Worm (Caenorhabditis elegans) whole organism, L4/young adult: ENCODE data around the gene npr-6.

Experiments used
- W03F9.2 ChIP-seq: fragments of 150-350 bp; optimal IDR thresholded peaks from 2 replicates; lab custom pipeline; 2014; ENCODE audit warnings: missing biosample characterization, missing genetic modification characterization
- dao-5 ChIP-seq: sonication (generic microtip); optimal IDR thresholded peaks from 2 replicates; lab custom pipeline; 2016; ENCODE audit warnings: missing genotype, missing genetic modification characterization, moderate library complexity, missing compliant biosample characterization
- him-1 ChIP-seq: sonication (generic microtip); optimal IDR thresholded peaks from 2 replicates; lab custom pipeline; 2016; ENCODE audit warnings: missing genotype, missing genetic modification reagents, missing genetic modification characterization, missing compliant biosample characterization

Gene npr-6

DNA sequence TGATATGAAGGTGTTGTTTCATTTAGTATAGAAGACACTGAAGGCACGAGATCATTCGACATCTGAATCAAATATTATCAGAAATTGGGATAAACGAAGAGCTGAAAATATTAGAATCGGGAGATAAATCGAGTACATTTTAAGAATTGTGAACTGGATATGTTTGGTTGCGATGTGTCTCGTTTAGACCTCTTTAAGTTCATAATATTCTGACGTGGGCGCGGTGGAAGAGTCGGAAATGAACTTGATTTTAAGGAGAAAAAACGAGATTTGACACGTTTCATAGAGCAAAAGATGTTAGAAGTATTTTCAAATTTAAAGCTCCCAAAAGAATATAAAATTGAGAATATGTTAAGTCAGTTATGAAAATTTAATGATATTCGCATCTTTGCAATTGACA, at the start of gene npr-6:
Gene npr-6, minus strand, starts transcription at position 101 of the 400 bp plus-strand sequence.
- TF ChIP-seq him-1 (tag; lab: Kevin White, UChicago) (no peak), W03F9.2 (tag; lab: Kevin White, UChicago) (no peak), dao-5 (tag; lab: Kevin White, UChicago) (no peak)

DNA sequence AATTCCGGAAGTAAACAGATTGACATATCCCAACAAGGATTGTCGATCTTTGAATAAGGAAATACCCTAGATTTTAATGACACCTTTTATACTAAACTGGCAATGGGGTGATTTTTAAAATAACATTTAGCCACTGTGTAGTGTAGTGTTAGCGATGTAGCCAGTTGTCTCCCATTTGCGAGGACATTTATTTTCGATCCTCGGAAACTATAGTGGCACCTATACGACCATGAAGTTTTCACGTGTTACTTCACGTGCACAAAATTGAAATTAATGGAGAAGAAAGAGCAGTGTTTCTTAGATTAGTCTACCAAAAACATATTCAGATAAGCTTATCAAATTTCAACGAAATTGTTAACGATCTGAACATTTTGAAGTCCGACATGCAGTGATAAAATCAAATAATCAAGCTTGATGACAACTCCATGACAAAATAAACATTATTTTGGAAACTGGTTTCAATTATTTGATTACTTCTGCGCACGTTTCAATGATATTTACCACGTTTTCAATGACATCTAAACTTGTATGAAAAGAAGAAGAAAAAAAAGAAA, 47.8 kb upstream of the npr-6 start, which contains the start of gene R07E3.4:
Gene R07E3.4, minus strand, starts transcription at position 51 of the 554 bp plus-strand sequence.
- TF ChIP-seq dao-5 (tag; lab: Kevin White, UChicago) (no peak), W03F9.2 (tag; lab: Kevin White, UChicago) (no peak), him-1 (tag; lab: Kevin White, UChicago) (no peak)

DNA sequence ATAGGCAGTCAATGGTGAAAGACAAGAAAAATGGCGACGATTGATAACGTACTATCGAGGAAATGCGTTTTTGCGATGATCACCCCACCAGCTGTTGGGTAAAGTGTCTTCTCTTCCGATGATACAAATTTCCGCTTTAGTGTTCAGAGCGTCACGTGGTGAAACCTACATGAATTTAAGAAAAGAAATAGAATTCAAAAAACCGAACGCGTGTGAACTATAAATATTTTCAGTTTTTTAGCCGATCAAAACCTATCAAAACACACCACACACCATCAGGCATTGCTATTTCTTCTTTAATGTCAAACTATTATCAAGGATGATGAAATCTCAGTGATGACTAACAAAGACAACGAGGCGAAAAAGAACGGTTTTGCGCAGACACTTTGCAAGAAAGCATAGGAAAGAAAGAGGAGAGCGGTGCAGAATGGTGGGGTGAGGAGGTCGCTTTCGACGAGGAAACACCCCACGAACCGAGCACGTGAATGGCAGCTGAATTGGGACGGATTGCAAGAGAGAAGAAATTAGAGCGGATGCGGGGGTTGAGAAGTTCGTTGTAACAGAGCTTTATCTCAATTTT, 46.6 kb upstream of the npr-6 start:
- TF ChIP-seq W03F9.2 (tag; lab: Kevin White, UChicago) (no peak), dao-5 (tag; lab: Kevin White, UChicago) (no peak), him-1 (tag; lab: Kevin White, UChicago) (no peak)

DNA sequence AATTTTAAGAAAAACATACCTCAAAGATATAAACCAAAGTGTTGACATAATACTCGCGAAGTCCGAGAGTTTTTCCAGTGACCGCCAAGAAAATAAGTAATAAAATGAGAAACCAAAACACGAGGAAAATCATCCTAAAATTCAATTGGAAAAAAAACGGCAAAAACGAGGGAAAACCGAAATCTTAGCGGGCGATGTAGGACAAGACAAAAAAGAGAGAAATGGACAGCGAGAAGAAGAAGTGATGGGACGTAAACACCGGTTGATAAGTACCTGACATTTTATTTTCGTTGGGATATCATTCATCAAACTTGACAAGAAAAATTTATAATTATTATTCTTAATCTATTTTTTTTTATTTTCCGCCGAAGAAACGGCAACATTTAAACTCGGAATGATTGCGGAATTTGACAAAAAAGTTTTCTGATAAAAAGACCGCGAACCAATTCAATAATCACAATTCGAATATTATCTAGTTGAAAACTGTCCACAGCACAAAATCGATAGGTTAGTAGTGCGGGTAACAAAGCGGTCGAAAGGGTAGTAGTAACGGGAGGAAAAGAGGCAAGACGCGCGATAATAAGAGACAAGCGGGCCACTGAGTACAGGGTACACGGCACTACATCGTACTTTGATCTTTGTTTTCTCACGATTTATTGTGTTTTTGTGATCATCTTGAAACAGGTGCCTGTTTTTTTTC, 41.9 kb upstream of the npr-6 start, which contains the start of gene acl-5:
Gene acl-5, minus strand, starts transcription at position 134 of the 700 bp plus-strand sequence.
- TF ChIP-seq dao-5 (tag; lab: Kevin White, UChicago) (no peak), W03F9.2 (tag; lab: Kevin White, UChicago) (no peak), him-1 (tag; lab: Kevin White, UChicago) (no peak)

DNA sequence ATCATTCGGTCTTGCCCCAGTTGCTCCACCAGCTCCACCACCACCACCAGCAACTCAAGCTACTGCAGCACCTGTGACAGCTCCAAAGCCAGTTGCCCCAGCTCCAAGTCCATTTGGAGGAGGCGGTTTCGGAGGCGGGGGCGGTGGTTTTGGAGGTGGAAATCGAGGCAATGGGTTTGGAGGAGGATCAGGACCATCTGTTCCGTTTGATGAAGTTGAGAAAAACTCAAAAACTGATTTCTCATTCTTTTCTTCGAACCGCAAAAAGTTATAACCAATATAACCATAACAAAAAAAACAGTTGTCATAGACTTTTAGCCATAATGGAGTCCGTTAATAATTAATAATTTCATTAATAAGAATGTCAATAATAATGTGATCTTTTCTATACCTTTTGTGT, 35.9 kb upstream of the npr-6 start:
- no peak for TF ChIP-seq W03F9.2 (tag; lab: Kevin White, UChicago)
- no peak for TF ChIP-seq him-1 (tag; lab: Kevin White, UChicago)
- TF ChIP-seq dao-5 (tag; lab: Kevin White, UChicago): no peak

DNA sequence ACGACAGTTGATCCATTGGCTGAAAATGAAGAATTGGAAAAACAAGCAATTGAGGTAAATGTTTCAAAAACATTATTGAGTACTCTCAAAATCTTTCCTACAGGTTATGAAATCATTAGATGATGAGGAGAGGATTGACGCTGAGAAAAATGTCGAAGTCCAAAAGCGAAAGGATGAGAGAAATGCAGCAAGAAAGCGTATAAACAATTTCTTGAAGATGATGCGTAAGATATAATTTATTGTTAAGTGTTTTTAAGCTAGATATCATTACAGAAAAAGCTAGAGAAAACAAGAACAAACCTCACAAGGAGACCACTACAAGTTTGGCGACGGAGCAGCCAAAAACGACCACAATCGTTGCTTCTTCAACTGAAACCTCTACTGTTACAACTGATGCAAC, 34.1 kb upstream of the npr-6 start:
- no peak for TF ChIP-seq him-1 (tag; lab: Kevin White, UChicago)
- TF ChIP-seq W03F9.2 (tag; lab: Kevin White, UChicago): no peak
- no peak for TF ChIP-seq dao-5 (tag; lab: Kevin White, UChicago)

DNA sequence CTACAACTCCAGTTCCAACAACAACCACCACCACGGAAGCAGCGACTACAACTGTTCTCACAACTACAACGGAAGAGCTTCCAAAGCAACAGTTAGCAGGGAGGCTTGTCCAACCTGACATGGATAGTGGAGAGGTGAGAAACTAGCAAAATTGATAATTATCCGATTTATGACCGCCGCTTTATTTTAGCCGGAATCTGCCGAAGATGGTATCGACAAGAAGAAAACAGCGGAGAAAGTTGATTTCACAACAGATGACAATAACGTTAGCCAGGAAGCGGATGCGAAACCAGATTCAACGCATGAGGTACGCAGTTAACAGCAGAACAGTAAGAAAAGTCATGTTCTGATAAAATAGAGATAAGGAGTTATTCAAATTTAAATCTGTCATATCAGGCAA, 32.9 kb upstream of the npr-6 start:
- no peak for TF ChIP-seq dao-5 (tag; lab: Kevin White, UChicago)
- TF ChIP-seq him-1 (tag; lab: Kevin White, UChicago): no peak
- TF ChIP-seq W03F9.2 (tag; lab: Kevin White, UChicago): no peak

DNA sequence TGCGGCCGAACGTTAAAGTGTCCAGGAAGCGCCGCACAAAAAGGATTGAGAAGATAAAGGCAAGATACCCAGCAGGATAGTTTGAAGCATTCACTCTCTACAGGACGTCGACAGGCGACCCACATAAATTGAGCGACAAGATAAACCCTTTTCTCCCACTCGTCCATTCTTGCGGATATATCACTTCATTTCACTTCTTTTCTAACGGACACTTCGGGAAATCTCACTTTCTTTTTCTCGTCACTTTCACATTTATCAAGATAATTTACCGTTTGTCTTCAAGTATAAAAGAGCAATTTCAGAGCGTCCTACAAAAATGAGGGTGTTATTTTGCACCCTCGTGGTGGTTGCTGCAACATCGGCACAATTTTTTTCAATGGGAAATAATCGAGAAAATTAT, 32.0 kb upstream of the npr-6 start, which contains the start of gene R07E3.6:
Gene R07E3.6, plus strand, starts transcription at position 158 of the 400 bp plus-strand sequence.
- no peak for TF ChIP-seq W03F9.2 (tag; lab: Kevin White, UChicago)
- TF ChIP-seq dao-5 (tag; lab: Kevin White, UChicago): no peak
- TF ChIP-seq him-1 (tag; lab: Kevin White, UChicago): no peak

DNA sequence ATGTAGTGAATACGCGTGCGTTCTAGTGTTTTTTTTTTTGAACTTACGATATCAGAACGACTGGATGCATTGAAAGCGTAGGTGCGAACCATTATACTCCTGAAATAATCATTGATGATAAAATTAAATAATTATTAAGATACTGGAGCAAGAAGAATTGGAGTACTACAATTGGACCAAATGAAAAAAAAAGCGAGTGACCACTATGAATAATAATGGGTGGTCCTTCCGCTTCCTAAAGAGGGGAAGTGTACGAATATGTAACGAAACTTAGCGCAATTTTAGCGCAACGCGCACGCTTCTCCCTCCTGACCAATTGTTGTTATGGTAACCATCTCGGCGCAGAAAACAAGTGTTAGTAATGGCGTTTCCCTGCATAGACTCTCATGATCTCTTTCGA, 30.4 kb upstream of the npr-6 start, which contains the start of gene F41E7.9:
Gene F41E7.9, minus strand, starts transcription at position 101 of the 400 bp plus-strand sequence.
- TF ChIP-seq him-1 (tag; lab: Kevin White, UChicago): no peak

DNA sequence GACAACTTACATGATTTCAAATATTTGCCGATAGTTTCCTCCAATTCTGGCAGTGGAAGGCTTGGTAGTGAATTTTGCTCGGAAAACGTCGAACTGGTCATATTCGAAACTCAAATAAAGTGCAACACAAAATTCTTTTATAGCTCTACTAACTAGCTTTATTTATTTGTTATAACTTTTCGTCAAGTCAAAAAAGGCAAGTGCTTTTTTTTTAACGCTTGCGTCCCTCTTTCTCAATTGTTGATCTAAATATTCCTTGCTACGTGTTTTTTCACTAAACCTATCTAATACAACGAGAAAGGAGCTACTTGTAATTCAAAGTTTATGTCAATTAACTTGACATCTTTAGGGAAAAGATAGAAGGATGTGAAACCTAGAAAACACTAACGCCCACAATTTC, 24.8 kb upstream of the npr-6 start, which contains the start of gene F41E7.6:
Gene F41E7.6, minus strand, starts transcription at position 101 of the 400 bp plus-strand sequence.
- TF ChIP-seq him-1 (tag; lab: Kevin White, UChicago) (no peak), dao-5 (tag; lab: Kevin White, UChicago) (no peak), W03F9.2 (tag; lab: Kevin White, UChicago) (no peak)

DNA sequence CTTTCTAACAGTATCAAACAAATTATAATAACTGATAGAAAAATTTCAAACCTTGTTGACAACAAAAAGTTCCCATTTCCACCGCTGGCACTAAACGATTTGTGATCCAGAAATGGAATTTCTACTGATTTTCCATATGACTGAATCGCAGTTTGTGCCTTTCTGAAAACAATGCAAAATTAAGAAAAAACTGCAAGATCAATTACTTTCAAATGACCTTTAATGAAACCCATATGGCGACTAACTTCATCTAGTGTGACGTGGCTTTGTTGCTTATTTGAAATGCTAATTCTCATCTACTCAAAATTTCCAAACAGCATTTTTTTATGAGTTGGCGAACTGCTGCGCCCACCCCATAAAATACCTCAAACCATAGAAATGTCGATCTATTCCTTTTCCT, 22.0 kb upstream of the npr-6 start, which contains the start of gene F41E7.7:
Gene F41E7.7, plus strand, starts transcription at position 301 of the 400 bp plus-strand sequence.
- TF ChIP-seq W03F9.2 (tag; lab: Kevin White, UChicago) (no peak), dao-5 (tag; lab: Kevin White, UChicago) (no peak), him-1 (tag; lab: Kevin White, UChicago) (no peak)

DNA sequence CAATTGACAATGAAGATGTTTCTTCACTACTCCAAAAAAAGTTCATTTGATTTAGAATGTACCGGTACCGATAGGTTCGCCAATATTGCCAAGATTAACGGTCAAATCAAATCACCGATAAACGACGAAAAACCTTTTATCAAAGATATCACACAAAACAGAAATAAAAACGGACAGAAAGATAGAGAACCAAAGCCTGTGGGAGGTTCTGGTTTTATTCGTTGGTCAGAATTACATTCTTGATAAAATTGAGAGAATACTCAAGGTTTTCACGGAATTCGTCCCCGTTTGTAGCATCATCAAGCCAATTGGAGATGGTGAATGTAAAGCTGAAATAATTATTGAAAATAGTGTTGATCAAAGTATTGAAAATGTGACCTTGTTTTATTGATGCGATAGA, 21.4 kb upstream of the npr-6 start:
- TF ChIP-seq W03F9.2 (tag; lab: Kevin White, UChicago) (no peak), him-1 (tag; lab: Kevin White, UChicago) (no peak), dao-5 (tag; lab: Kevin White, UChicago) (no peak)

DNA sequence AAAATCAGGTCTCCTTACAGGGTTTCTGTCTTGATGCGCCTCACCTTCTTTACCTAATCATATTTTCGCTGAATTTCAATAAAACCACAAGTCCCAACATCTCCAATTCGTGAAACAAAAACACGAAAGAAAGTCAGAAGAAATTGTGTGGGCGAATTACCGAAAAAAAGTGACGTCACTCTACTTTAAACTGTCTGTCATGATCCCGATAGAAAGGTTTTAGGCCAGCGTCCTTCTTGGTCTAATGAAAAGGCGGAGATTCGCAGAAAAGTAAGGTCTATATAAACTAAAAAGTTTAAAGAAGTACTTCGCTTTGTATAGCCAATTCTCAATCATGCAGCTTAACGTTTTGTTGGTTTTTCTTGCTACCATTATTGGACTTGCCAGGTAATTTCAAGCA, 20.8 kb upstream of the npr-6 start, which contains the start of gene cnc-8:
Gene cnc-8, plus strand, starts transcription at position 307 of the 400 bp plus-strand sequence.
- no peak for TF ChIP-seq W03F9.2 (tag; lab: Kevin White, UChicago)
- no peak for TF ChIP-seq him-1 (tag; lab: Kevin White, UChicago)
